Worm (Caenorhabditis elegans) whole organism, late embryonic: ENCODE data around the gene exos-4.2.

ENCODE experiments used
- ama-1 ChIP-seq: fragments of 150-350 bp; optimal IDR thresholded peaks from 2 replicates; lab custom pipeline; 2014
- ceh-2 ChIP-seq: sonication (generic microtip); optimal IDR thresholded peaks from 2 replicates; lab custom pipeline; 2016; ENCODE audit warnings: missing genotype, missing genetic modification characterization, missing compliant biosample characterization
- ceh-31 ChIP-seq: sonication (generic microtip); optimal IDR thresholded peaks from 2 replicates; lab custom pipeline; 2016; ENCODE audit warnings: missing genetic modification characterization, missing compliant biosample characterization
- fax-1 ChIP-seq: sonication (generic microtip); optimal IDR thresholded peaks from 2 replicates; lab custom pipeline; 2016; ENCODE audit warnings: missing genotype, missing genetic modification characterization, missing compliant biosample characterization
- tbx-7 ChIP-seq: sonication (generic microtip); optimal IDR thresholded peaks from 2 replicates; lab custom pipeline; 2016; ENCODE audit warnings: missing genotype, missing genetic modification characterization, missing compliant biosample characterization

DNA sequence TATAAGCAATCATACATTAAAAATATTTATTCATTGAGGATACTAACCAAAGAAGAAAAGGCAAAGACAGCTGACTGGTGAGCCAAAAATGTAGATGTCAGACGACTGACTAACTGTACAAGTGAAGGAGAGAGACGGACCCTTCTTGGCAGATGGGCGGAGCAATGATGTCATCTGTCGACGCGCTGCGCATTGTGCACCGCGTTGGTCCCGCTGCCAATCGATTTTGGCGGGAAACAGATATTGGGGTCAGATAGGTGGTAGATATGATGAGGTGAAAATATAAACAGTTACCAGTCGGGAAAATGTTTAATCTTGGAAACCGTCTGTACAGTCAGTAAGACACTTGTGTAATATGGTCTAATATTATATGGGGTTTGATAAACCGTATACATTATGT is 9.9 kb downstream of the exos-4.2 start, which contains the start of gene T24C4.2:
- TF ChIP-seq ceh-31: no peak
- no peak for TF ChIP-seq fax-1 (tag; lab: Kevin White, UChicago)
- TF ChIP-seq tbx-7 (tag; lab: Kevin White, UChicago): no peak
- TF ChIP-seq ceh-2: no peak
- no peak for TF ChIP-seq ama-1
